Worm (Caenorhabditis elegans) whole organism, L2 larva: ENCODE measurements around the gene lact-1.

Experiments used
- C34F6.9 ChIP-seq: fragments of 150-350 bp; optimal IDR thresholded peaks from 2 replicates; lab custom pipeline; 2014; ENCODE audit warnings: missing biosample characterization, missing genetic modification characterization
- F13H6.1 ChIP-seq: sonication (generic microtip); optimal IDR thresholded peaks from 2 replicates; lab custom pipeline; 2016; ENCODE audit warnings: missing genetic modification characterization, missing compliant biosample characterization
- R02D3.7 ChIP-seq: fragments of 150-350 bp; optimal IDR thresholded peaks from 2 replicates; lab custom pipeline; 2014; ENCODE audit warnings: missing biosample characterization, missing genetic modification characterization
- alr-1 ChIP-seq: fragments of 150-350 bp; optimal IDR thresholded peaks from 2 replicates; lab custom pipeline; 2014; ENCODE audit warnings: missing biosample characterization, missing genetic modification characterization
- aly-2 ChIP-seq: fragments of 150-350 bp; optimal IDR thresholded peaks from 2 replicates; lab custom pipeline; 2014; ENCODE audit warnings: missing biosample characterization, missing genetic modification characterization
- ama-1 ChIP-seq: fragments of 150-350 bp; optimal IDR thresholded peaks from 2 replicates; lab custom pipeline; 2018; ENCODE audit warnings: inconsistent platforms
- blmp-1 ChIP-seq: sonication (generic microtip); optimal IDR thresholded peaks from 2 replicates; lab custom pipeline; 2017; ENCODE audit warnings: missing genetic modification characterization, mild to moderate bottlenecking, missing compliant biosample characterization, antibody characterized with exemption, moderate library complexity; ENCODE audit not compliant: insufficient read depth
- ceh-16 ChIP-seq: fragments of 150-350 bp; optimal IDR thresholded peaks from 2 replicates; lab custom pipeline; 2014; ENCODE audit warnings: missing biosample characterization, missing genetic modification characterization
- ceh-82 ChIP-seq: fragments of 150-350 bp; optimal IDR thresholded peaks from 2 replicates; lab custom pipeline; 2014; ENCODE audit warnings: missing biosample characterization, missing genetic modification characterization
- crh-2 ChIP-seq: sonication (generic microtip); optimal IDR thresholded peaks from 2 replicates; lab custom pipeline; 2017; ENCODE audit warnings: missing biosample characterization, missing genetic modification characterization
- dmd-4 ChIP-seq: sonication (generic microtip); optimal IDR thresholded peaks from 2 replicates; lab custom pipeline; 2017; ENCODE audit warnings: missing biosample characterization, missing genetic modification characterization
- elt-1 ChIP-seq: fragments of 150-350 bp; optimal IDR thresholded peaks from 2 replicates; lab custom pipeline; 2014; ENCODE audit warnings: missing biosample characterization, missing genetic modification characterization
- fos-1 ChIP-seq: fragments of 150-350 bp; optimal IDR thresholded peaks from 2 replicates; lab custom pipeline; 2014; ENCODE audit warnings: missing biosample characterization, missing genetic modification characterization
- lin-11 ChIP-seq: fragments of 150-350 bp; sonication (generic microtip); optimal IDR thresholded peaks from 2 replicates; lab custom pipeline; 2014; ENCODE audit warnings: missing biosample characterization, missing genetic modification characterization, inconsistent platforms, mixed read lengths
- lin-13 ChIP-seq: fragments of 150-350 bp; optimal IDR thresholded peaks from 2 replicates; lab custom pipeline; 2014; ENCODE audit warnings: missing biosample characterization, missing genetic modification reagents, missing genetic modification characterization
- lin-39 ChIP-seq: fragments of 150-350 bp; optimal IDR thresholded peaks from 2 replicates; lab custom pipeline; 2014; ENCODE audit warnings: missing biosample characterization, missing genetic modification reagents, missing genetic modification characterization
- lsy-2 ChIP-seq, 2 experiments: fragments of 150-350 bp in 1 of 2; sonication (generic microtip) in 1 of 2; optimal IDR thresholded peaks; 2 replicates each; lab custom pipeline; 2014 to 2017; ENCODE audit warnings: missing biosample characterization in 2 of 2, missing genetic modification characterization in 2 of 2
- mab-5 ChIP-seq: fragments of 150-350 bp; optimal IDR thresholded peaks from 2 replicates; lab custom pipeline; 2014; ENCODE audit warnings: missing biosample characterization, missing genetic modification characterization
- mbf-1 ChIP-seq: sonication (generic microtip); optimal IDR thresholded peaks from 2 replicates; lab custom pipeline; 2017; ENCODE audit warnings: missing biosample characterization, missing genetic modification characterization
- mdl-1 ChIP-seq, 2 experiments: fragments of 150-350 bp in 1 of 2; sonication (generic microtip) in 1 of 2; optimal IDR thresholded peaks; 2 replicates each; lab custom pipeline; 2017; ENCODE audit warnings: missing biosample characterization in 2 of 2, missing genetic modification characterization in 2 of 2
- nhr-11 ChIP-seq: fragments of 150-350 bp; optimal IDR thresholded peaks from 2 replicates; lab custom pipeline; 2014; ENCODE audit warnings: missing biosample characterization, missing genetic modification characterization
- nhr-129 ChIP-seq: fragments of 150-350 bp; optimal IDR thresholded peaks from 2 replicates; lab custom pipeline; 2014; ENCODE audit warnings: missing biosample characterization, missing genetic modification characterization
- nhr-21 ChIP-seq: fragments of 150-350 bp; optimal IDR thresholded peaks from 2 replicates; lab custom pipeline; 2014; ENCODE audit warnings: missing biosample characterization, missing genetic modification characterization
- nhr-23 ChIP-seq: fragments of 150-350 bp; optimal IDR thresholded peaks from 2 replicates; lab custom pipeline; 2014; ENCODE audit warnings: missing biosample characterization, missing genetic modification reagents, missing genetic modification characterization
- nhr-237 ChIP-seq: fragments of 150-350 bp; optimal IDR thresholded peaks from 2 replicates; lab custom pipeline; 2014; ENCODE audit warnings: missing biosample characterization, missing genetic modification characterization
- nhr-25 ChIP-seq: fragments of 150-350 bp; sonication (generic microtip); optimal IDR thresholded peaks from 3 replicates; lab custom pipeline; 2014; ENCODE audit warnings: missing biosample characterization, missing genetic modification characterization
- nhr-6 ChIP-seq: fragments of 150-350 bp; optimal IDR thresholded peaks from 2 replicates; lab custom pipeline; 2014; ENCODE audit warnings: missing biosample characterization, missing genetic modification characterization
- peb-1 ChIP-seq: fragments of 150-350 bp; optimal IDR thresholded peaks from 2 replicates; lab custom pipeline; 2014; ENCODE audit warnings: missing biosample characterization, missing genetic modification characterization
- sem-4 ChIP-seq: fragments of 150-350 bp; optimal IDR thresholded peaks from 2 replicates; lab custom pipeline; 2014; ENCODE audit warnings: missing biosample characterization, missing genetic modification reagents, missing genetic modification characterization
- sma-3 ChIP-seq: sonication (generic microtip); optimal IDR thresholded peaks from 2 replicates; lab custom pipeline; 2016; ENCODE audit warnings: missing genetic modification reagents, missing genetic modification characterization, missing compliant biosample characterization
- sma-9 ChIP-seq, 2 experiments: fragments of 150-350 bp in 1 of 2; sonication (generic microtip) in 1 of 2; optimal IDR thresholded peaks; 2 replicates each; lab custom pipeline; 2014 to 2016; ENCODE audit warnings: missing genetic modification characterization in 2 of 2, mild to moderate bottlenecking in 1 of 2, missing biosample characterization in 1 of 2, missing compliant biosample characterization in 1 of 2, missing genetic modification reagents in 1 of 2, moderate library complexity in 1 of 2
- snpc-4 ChIP-seq: fragments of 150-350 bp; optimal IDR thresholded peaks from 2 replicates; lab custom pipeline; 2014; ENCODE audit warnings: missing biosample characterization, missing genetic modification characterization
- unc-39 ChIP-seq: fragments of 150-350 bp; optimal IDR thresholded peaks from 2 replicates; lab custom pipeline; 2014; ENCODE audit warnings: missing biosample characterization, missing genetic modification characterization
- unc-55 ChIP-seq: fragments of 150-350 bp; sonication (generic microtip); optimal IDR thresholded peaks from 3 replicates; lab custom pipeline; 2014; ENCODE audit warnings: missing biosample characterization, missing genetic modification reagents, missing genetic modification characterization
- unc-62 ChIP-seq: fragments of 150-350 bp; optimal IDR thresholded peaks from 2 replicates; lab custom pipeline; 2014; ENCODE audit warnings: missing biosample characterization, missing genetic modification reagents, missing genetic modification characterization
- zag-1 ChIP-seq: fragments of 150-350 bp; optimal IDR thresholded peaks from 2 replicates; lab custom pipeline; 2014; ENCODE audit warnings: missing biosample characterization, missing genetic modification characterization
- ztf-1 ChIP-seq: fragments of 200-800 bp; sonication (Bioruptor generic); conservative IDR thresholded peaks from 2 replicates; pipeline ENCODE4 v1.3.6; 2022; ENCODE audit warnings: missing genetic modification characterization, missing compliant biosample characterization
- ztf-11 ChIP-seq: sonication (generic microtip); optimal IDR thresholded peaks from 2 replicates; lab custom pipeline; 2017; ENCODE audit warnings: missing biosample characterization, missing genetic modification characterization
- ztf-4 ChIP-seq: fragments of 150-350 bp; optimal IDR thresholded peaks from 2 replicates; lab custom pipeline; 2014; ENCODE audit warnings: missing biosample characterization, missing genetic modification characterization

Gene lact-1

ce11 chrX:7232158-7232822 lies 27.9 kb downstream of the lact-1 start:
- no peak for TF ChIP-seq aly-2
- TF ChIP-seq nhr-129 (tag; lab: Kevin White, UChicago): peak; percentile 63
- TF ChIP-seq lin-13 (GFP tag; lab: Kevin White, UChicago): no peak
- TF ChIP-seq unc-55 (GFP tag; lab: Kevin White, UChicago): peak; percentile 21
- peak; percentile 23 for TF ChIP-seq nhr-25 (tag; lab: Kevin White, UChicago)
- TF ChIP-seq F13H6.1 (tag; lab: Kevin White, UChicago): peak; percentile 63
- peak; percentile 0 for TF ChIP-seq ztf-4 (tag; lab: Kevin White, UChicago)
- TF ChIP-seq C34F6.9: peak; percentile 39
- TF ChIP-seq lin-11 (tag; lab: Kevin White, UChicago): peak; percentile 9
- peak; percentile 54 for TF ChIP-seq fos-1 (tag; lab: Kevin White, UChicago)
- peak; percentile 63 for TF ChIP-seq ama-1 (lab: Kevin White, UChicago)
- peak in 1 of 2 experiments; percentile 55 for TF ChIP-seq lsy-2 (tag; optimal IDR thresholded peaks at IDR 0.05; lab: Kevin White, UChicago)
- TF ChIP-seq crh-2 (tag; lab: Kevin White, UChicago): peak; percentile 58
- TF ChIP-seq sma-9 (GFP tag; optimal IDR thresholded peaks at IDR 0.05; lab: Kevin White, UChicago): peak; percentile 45
- no peak for TF ChIP-seq sma-9 (tag; optimal IDR thresholded peaks at IDR 0.05; lab: Kevin White, UChicago)
- TF ChIP-seq mdl-1 (tag; optimal IDR thresholded peaks at IDR 0.05; lab: Kevin White, UChicago): peak in 1 of 2 experiments; percentile 39
- no peak for TF ChIP-seq mab-5

ce11 chrX:7230877-7231276 lies 29.3 kb downstream of the lact-1 start:
- TF ChIP-seq C34F6.9 (no peak), unc-39 (tag; lab: Kevin White, UChicago) (no peak), aly-2 (no peak), lin-11 (tag; lab: Kevin White, UChicago) (no peak), ama-1 (lab: Kevin White, UChicago) (no peak), nhr-21 (no peak), ztf-1 (no peak), F13H6.1 (tag; lab: Kevin White, UChicago) (no peak), mab-5 (no peak)

- TF ChIP-seq nhr-11 (tag; lab: Kevin White, UChicago): no peak
- no peak for TF ChIP-seq unc-39 (tag; lab: Kevin White, UChicago)
- TF ChIP-seq C34F6.9: peak; percentile 26
- TF ChIP-seq fos-1 (tag; lab: Kevin White, UChicago): no peak
- no peak for TF ChIP-seq mbf-1 (tag; lab: Kevin White, UChicago)
- no peak for TF ChIP-seq unc-55 (GFP tag; lab: Kevin White, UChicago)
- peak; percentile 85 for TF ChIP-seq nhr-129 (tag; lab: Kevin White, UChicago)
- no peak for TF ChIP-seq lin-11 (tag; lab: Kevin White, UChicago)
- TF ChIP-seq sem-4 (tag; lab: Kevin White, UChicago): peak; percentile 59
- no peak for TF ChIP-seq alr-1 (tag; lab: Kevin White, UChicago)
- TF ChIP-seq ceh-16 (tag; lab: Kevin White, UChicago): no peak
- no peak for TF ChIP-seq lin-39 (tag; lab: Kevin White, UChicago)
- no peak for TF ChIP-seq nhr-237 (tag; lab: Kevin White, UChicago)
- TF ChIP-seq ama-1 (lab: Kevin White, UChicago): peak; percentile 13
- no peak for TF ChIP-seq peb-1 (tag; lab: Kevin White, UChicago)
- peak; percentile 40 for TF ChIP-seq aly-2
- peak; percentile 29 for TF ChIP-seq blmp-1
- TF ChIP-seq lsy-2 (tag; optimal IDR thresholded peaks at IDR 0.05; lab: Kevin White, UChicago): peak in 1 of 2 experiments; percentile 51
- no peak for TF ChIP-seq nhr-21
- TF ChIP-seq crh-2 (tag; lab: Kevin White, UChicago): peak; percentile 68
- peak; percentile 39 for TF ChIP-seq F13H6.1 (tag; lab: Kevin White, UChicago)
- TF ChIP-seq lin-13 (GFP tag; lab: Kevin White, UChicago): peak; percentile 64
- peak; percentile 55 for TF ChIP-seq nhr-25 (tag; lab: Kevin White, UChicago)
- TF ChIP-seq ztf-11 (tag; lab: Kevin White, UChicago): no peak
- no peak for TF ChIP-seq elt-1
- TF ChIP-seq ztf-4 (tag; lab: Kevin White, UChicago): peak; percentile 8
- peak; percentile 48 for TF ChIP-seq nhr-6
- TF ChIP-seq sma-3 (GFP tag; lab: Kevin White, UChicago): peak; percentile 19
- TF ChIP-seq snpc-4: no peak
- no peak for TF ChIP-seq ztf-1
- TF ChIP-seq R02D3.7 (tag; lab: Kevin White, UChicago): no peak
- no peak for TF ChIP-seq ceh-82 (tag; lab: Kevin White, UChicago)
- peak; percentile 11 for TF ChIP-seq zag-1
- TF ChIP-seq mab-5: no peak
- TF ChIP-seq nhr-23 (tag; lab: Kevin White, UChicago): no peak
- no peak for TF ChIP-seq unc-62
- peak; percentile 56 for TF ChIP-seq sma-9 (GFP tag; optimal IDR thresholded peaks at IDR 0.05; lab: Kevin White, UChicago)
- TF ChIP-seq sma-9 (tag; optimal IDR thresholded peaks at IDR 0.05; lab: Kevin White, UChicago): no peak
- TF ChIP-seq dmd-4 (tag; lab: Kevin White, UChicago): no peak
Observed at ce11 chrX:7230321-7230720, 29.9 kb downstream of the lact-1 start.
